Worm (Caenorhabditis elegans): Measurements from ENCODE around the gene C50C3.12.

DNA sequence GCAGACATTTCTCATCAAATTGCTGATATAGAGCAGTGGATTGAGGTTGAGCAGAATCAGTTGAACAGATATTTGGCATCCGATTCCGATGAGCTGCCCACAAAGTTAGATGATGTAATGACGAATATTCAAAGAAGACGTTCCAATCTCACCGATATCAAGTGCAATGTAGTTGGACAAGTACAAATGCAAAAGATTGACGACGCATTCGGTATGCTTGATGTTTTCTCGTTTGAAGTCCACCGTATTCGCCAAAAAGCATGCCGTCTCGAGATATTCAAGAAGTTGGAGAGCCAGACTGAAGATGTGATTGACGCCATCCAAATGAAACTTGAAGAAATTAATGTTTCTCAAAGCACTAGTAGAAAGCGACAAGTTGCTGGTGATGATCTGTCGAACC is 8.8 kb downstream of the C50C3.12 start:
- TF ChIP-seq ama-1 (optimal IDR thresholded peaks at IDR 0.05) (no peak), ceh-14 (tag; optimal IDR thresholded peaks at IDR 0.05) (no peak), rnt-1 (tag; optimal IDR thresholded peaks at IDR 0.05) (no peak)

All from whole organism, late embryonic.